Worm (Caenorhabditis elegans): ENCODE data around the gene F41G3.3.

F41G3.3 gene

DNA sequence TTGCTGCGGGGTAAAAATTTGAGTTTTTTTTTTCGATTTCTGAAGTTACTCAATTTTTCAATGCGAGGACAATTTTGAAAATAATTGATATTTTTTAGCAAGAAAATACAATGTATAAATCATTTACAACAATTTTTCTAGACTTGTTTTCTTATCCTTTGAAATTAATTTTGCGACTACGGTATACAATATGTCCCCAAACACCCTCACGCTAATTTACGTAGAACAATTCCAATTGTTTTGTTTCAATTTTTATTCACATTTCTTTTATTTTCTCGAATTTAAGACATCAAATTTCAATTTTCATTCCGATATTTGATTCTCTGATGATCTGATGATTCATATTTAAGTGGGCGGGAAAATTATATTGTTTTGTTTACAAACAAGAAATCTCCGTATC is 25.7 kb downstream of the F41G3.3 start (continued):
- TF ChIP-seq ceh-8 (GFP tag; optimal IDR thresholded peaks at IDR 0.05): no peak
- no peak for TF ChIP-seq unc-98 (GFP tag; IDR thresholded peaks at IDR 0.05)
- TF ChIP-seq nhr-90 (tag; optimal IDR thresholded peaks at IDR 0.05; ENCODE audit: poor library complexity): no peak

DNA sequence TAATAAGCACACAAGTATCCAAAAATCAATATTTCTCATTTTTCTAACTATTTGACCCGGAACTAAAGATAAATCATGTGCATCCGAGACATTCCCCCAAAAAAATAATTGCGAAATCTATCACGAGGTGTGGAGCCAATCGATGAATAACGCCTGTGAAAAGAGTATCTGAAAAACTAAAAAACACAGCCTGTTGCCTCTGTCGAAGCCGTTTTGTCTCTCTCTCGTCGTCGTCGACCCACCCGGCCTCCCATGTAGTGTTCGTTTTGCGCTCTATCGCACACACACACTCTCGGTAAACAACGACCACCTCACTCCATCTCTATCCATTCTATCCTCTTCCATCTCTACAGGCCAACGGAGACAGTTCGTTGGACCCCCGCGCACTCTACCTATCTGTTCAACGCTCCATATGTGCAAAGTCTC is 26.4 kb downstream of the F41G3.3 start:
- TF ChIP-seq mdl-1 (tag; optimal IDR thresholded peaks at IDR 0.05) (peak in 1 of 2 experiments; percentile 17), mep-1 (tag; optimal IDR thresholded peaks at IDR 0.05) (peak; percentile 50), nhr-77 (tag; optimal IDR thresholded peaks at IDR 0.05) (no peak), irx-1 (tag; optimal IDR thresholded peaks at IDR 0.05) (peak; percentile 16), unc-30 (tag; optimal IDR thresholded peaks at IDR 0.05) (no peak), isw-1 (GFP tag; IDR thresholded peaks at IDR 0.05) (peak; percentile 52), fkh-10 (GFP tag; optimal IDR thresholded peaks at IDR 0.05) (peak; percentile 1), nhr-85 (tag) (peak; percentile 20), ceh-82 (tag; optimal IDR thresholded peaks at IDR 0.05) (peak in 1 of 3 experiments; percentile 61), lin-35 (GFP tag; optimal IDR thresholded peaks at IDR 0.05) (peak; percentile 32 to 60), aha-1 (tag; optimal IDR thresholded peaks at IDR 0.05) (no peak), swsn-7 (tag; optimal IDR thresholded peaks at IDR 0.05) (peak; percentile 37), tbx-2 (tag; optimal IDR thresholded peaks at IDR 0.05) (peak; percentile 15), lir-3 (tag; optimal IDR thresholded peaks at IDR 0.05; ENCODE audit: poor library complexity) (peak; percentile 7), C34B4.2 (tag; optimal IDR thresholded peaks at IDR 0.05) (no peak), zip-4 (GFP tag; optimal IDR thresholded peaks at IDR 0.05) (peak; percentile 93), snpc-4 (tag; optimal IDR thresholded peaks at IDR 0.05) (peak; percentile 40), nhr-47 (tag; optimal IDR thresholded peaks at IDR 0.05) (peak; percentile 65), lin-15B (tag; optimal IDR thresholded peaks at IDR 0.05) (peak; percentile 48), C16A3.4 (tag; optimal IDR thresholded peaks at IDR 0.05) (peak; percentile 36), hlh-4 (tag; optimal IDR thresholded peaks at IDR 0.05) (no peak), ztf-4 (tag; optimal IDR thresholded peaks at IDR 0.05) (peak; percentile 36), nhr-20 (tag; optimal IDR thresholded peaks at IDR 0.05) (peak; percentile 43), lin-39 (tag; optimal IDR thresholded peaks at IDR 0.05) (peak; percentile 15), fkh-8 (tag; optimal IDR thresholded peaks at IDR 0.05) (peak; percentile 84), dpl-1 (GFP tag; optimal IDR thresholded peaks at IDR 0.05) (peak; percentile 1 to 44 (median 30)), jun-1 (tag; optimal IDR thresholded peaks at IDR 0.05) (peak; percentile 51), unc-130 (tag; optimal IDR thresholded peaks at IDR 0.05) (peak; percentile 81), skn-1 (tag; optimal IDR thresholded peaks at IDR 0.05) (peak; percentile 65), lsy-2 (tag; optimal IDR thresholded peaks at IDR 0.05) (peak; percentile 49 to 75), egl-13 (tag; optimal IDR thresholded peaks at IDR 0.05) (peak; percentile 56), xbp-1 (tag; optimal IDR thresholded peaks at IDR 0.05) (peak; percentile 7), rnt-1 (tag; optimal IDR thresholded peaks at IDR 0.05) (peak; percentile 55), efl-3 (GFP tag; optimal IDR thresholded peaks at IDR 0.05) (no peak), vab-15 (tag; optimal IDR thresholded peaks at IDR 0.05) (no peak), efl-1 (optimal IDR thresholded peaks at IDR 0.05) (peak; percentile 31 to 43), efl-1 (GFP tag; optimal IDR thresholded peaks at IDR 0.05 in 1 of 2) (peak; percentile 42 to 90), lin-14 (GFP tag; optimal IDR thresholded peaks at IDR 0.05) (peak; percentile 87), elt-3 (tag; optimal IDR thresholded peaks at IDR 0.05) (peak in 1 of 6 experiments; percentile 8), snu-23 (GFP tag; optimal IDR thresholded peaks at IDR 0.05) (peak; percentile 58), nhr-71 (tag; optimal IDR thresholded peaks at IDR 0.05) (peak; percentile 75), ceh-8 (GFP tag; optimal IDR thresholded peaks at IDR 0.05) (no peak), blmp-1 (tag; optimal IDR thresholded peaks at IDR 0.05) (no peak), pax-3 (tag; optimal IDR thresholded peaks at IDR 0.05) (peak; percentile 70), unc-86 (tag; optimal IDR thresholded peaks at IDR 0.05) (peak; percentile 32)
